Fruit fly (Drosophila melanogaster) whole organism, pupa: ENCODE data around the gene CG33912.

ENCODE experiments used
- CG12605 ChIP-seq: fragments of 200-800 bp; sonication (Bioruptor generic); IDR thresholded peaks from 2 replicates; pipeline ENCODE4 v1.3.6; 2022; ENCODE audit warnings: missing biosample characterization, missing genetic modification characterization
- CG17806 ChIP-seq: fragments of 200-800 bp; sonication (Bioruptor generic); optimal IDR thresholded peaks from 2 replicates; lab custom pipeline; 2018; ENCODE audit warnings: missing biosample characterization, mild to moderate bottlenecking, missing genetic modification characterization, moderate library complexity
- CG34367 ChIP-seq: fragments of 200-800 bp; sonication (Bioruptor generic); optimal IDR thresholded peaks from 2 replicates; lab custom pipeline; 2018; ENCODE audit warnings: missing biosample characterization, mild to moderate bottlenecking, missing genetic modification characterization
- D1 ChIP-seq: fragments of 200-800 bp; sonication (Bioruptor generic); optimal IDR thresholded peaks from 2 replicates; lab custom pipeline; 2018; ENCODE audit warnings: missing biosample characterization, mild to moderate bottlenecking, missing genetic modification characterization, moderate library complexity

DNA sequence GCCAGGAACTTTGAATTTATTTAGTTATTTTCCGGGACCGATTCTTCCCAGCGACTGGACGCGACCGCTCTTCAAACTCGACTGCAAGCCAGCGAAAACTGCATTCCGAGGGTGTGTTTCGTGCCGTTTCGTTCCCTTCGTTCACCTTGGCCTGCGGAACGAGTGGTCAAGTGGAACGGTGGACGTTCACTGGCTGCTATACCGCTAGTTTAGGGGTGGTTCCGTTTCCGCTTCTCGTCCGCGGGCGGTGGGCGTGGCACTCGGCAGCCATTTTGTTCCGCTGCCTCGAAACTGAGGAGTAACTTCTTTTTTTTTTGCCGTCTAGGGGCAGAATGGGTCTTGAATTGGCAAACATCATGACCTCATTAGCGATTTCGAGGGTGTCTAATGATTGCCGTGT lies 37.2 kb upstream of the CG33912 start, which contains the start of gene Six4:
- no peak for TF ChIP-seq CG12605
- no peak for TF ChIP-seq CG17806
- no peak for TF ChIP-seq CG34367 (tag; lab: Kevin White, UChicago)
- TF ChIP-seq D1 (tag; lab: Kevin White, UChicago), result no peak
